Fruit fly (Drosophila melanogaster): ENCODE results near the gene msl-1.

Gene msl-1

dm6 chr2L:18665952-18666606, 22.5 kb downstream of the msl-1 start (continued):
- TF ChIP-seq Hr38 (GFP tag; optimal IDR thresholded peaks at IDR 0.05), result no peak
- no peak for TF ChIP-seq Gug (GFP tag; IDR thresholded peaks at IDR 0.05)
- TF ChIP-seq CG6808 (GFP tag; optimal IDR thresholded peaks at IDR 0.05), result no peak
- TF ChIP-seq salr (GFP tag; optimal IDR thresholded peaks at IDR 0.05), result peak in 1 of 2 experiments; percentile 45
- no peak for TF ChIP-seq dsx (GFP tag; optimal IDR thresholded peaks at IDR 0.05; ENCODE audit: poor library complexity, severe bottlenecking)
- no peak for TF ChIP-seq CG3032 (tag; optimal IDR thresholded peaks at IDR 0.05)
- no peak for TF ChIP-seq CG1621 (tag; optimal IDR thresholded peaks at IDR 0.05)
- TF ChIP-seq CG6163 (GFP tag; IDR thresholded peaks at IDR 0.05), result no peak
- no peak for TF ChIP-seq net (GFP tag; optimal IDR thresholded peaks at IDR 0.05)
- TF ChIP-seq CG8319 (GFP tag; optimal IDR thresholded peaks at IDR 0.05), result no peak
- TF ChIP-seq svp (GFP tag), result peak; percentile 41
- peak; percentile 68 for TF ChIP-seq cyc (GFP tag; optimal IDR thresholded peaks at IDR 0.05)
- TF ChIP-seq dac (GFP tag; optimal IDR thresholded peaks at IDR 0.05), result no peak
- TF ChIP-seq acj6 (GFP tag; optimal IDR thresholded peaks at IDR 0.05), result no peak

DNA sequence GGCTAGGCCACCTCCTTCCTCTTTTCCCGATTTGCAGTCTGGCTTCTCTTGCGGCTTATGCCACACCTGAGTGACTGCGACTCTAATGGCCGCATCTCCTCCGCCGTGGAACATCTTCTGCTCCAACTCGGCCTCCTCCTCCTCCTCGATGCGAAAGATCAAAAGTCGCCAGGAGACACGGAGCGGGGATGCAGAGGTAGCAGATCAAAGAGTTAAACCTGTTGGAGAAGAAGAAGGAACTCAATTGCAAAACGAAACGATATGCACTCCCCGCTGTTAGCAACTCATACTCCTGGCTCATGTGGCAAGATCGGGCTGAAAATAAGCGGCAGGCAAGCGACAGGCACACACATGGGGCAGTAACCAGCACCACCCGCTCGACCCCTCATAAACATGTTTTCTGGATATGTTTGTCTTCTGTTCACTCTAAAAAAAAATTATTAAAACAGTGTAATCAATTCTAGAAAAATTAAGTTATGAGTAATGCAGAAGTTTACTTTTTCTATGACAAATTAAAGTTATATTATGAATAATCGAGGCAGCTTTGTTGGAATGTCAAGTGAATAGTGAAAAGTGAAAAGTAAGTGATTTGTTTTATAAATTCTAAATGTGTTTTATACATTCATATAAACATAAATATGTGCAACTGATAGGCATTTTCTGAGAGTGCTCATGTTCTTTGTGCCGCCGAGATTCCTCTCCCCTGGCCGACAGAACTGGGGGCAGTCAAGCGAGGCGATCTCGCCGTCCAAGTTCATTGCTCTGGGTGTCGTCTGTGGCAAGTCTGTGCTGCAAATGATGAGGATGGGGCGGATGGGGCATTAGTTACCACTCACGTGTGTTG, 23.7 kb downstream of the msl-1 start:
- TF ChIP-seq Sox15 (GFP tag; optimal IDR thresholded peaks at IDR 0.05) (peak; percentile 23), CG8632 (GFP tag; optimal IDR thresholded peaks at IDR 0.05) (peak; percentile 62), Lpt (GFP tag; optimal IDR thresholded peaks at IDR 0.05) (peak; percentile 76), CG10669 (GFP tag; optimal IDR thresholded peaks at IDR 0.05) (peak; percentile 81), vri (GFP tag; optimal IDR thresholded peaks at IDR 0.05) (peak; percentile 55), CG3032 (tag; optimal IDR thresholded peaks at IDR 0.05) (peak; percentile 89), CG6808 (GFP tag; optimal IDR thresholded peaks at IDR 0.05) (peak; percentile 88), CG31627 (GFP tag; optimal IDR thresholded peaks at IDR 0.05) (peak; percentile 80), Eip75B (GFP tag; optimal IDR thresholded peaks at IDR 0.05) (peak; percentile 86), CG3919 (GFP tag; optimal IDR thresholded peaks at IDR 0.05) (peak; percentile 73), CG8319 (GFP tag; optimal IDR thresholded peaks at IDR 0.05) (peak; percentile 23), acj6 (GFP tag; optimal IDR thresholded peaks at IDR 0.05) (peak; percentile 79), CG10631 (GFP tag; optimal IDR thresholded peaks at IDR 0.05) (peak; percentile 82), CG6163 (GFP tag; IDR thresholded peaks at IDR 0.05) (peak; percentile 47), Ets96B (tag; optimal IDR thresholded peaks at IDR 0.05) (peak; percentile 87), fd59A (GFP tag; optimal IDR thresholded peaks at IDR 0.05) (peak; percentile 77), Blimp-1 (GFP tag; optimal IDR thresholded peaks at IDR 0.05) (peak; percentile 65), CG8119 (GFP tag; IDR thresholded peaks at IDR 0.05) (peak; percentile 70), spab (GFP tag; optimal IDR thresholded peaks at IDR 0.05) (peak; percentile 83), Sox102F (GFP tag; optimal IDR thresholded peaks at IDR 0.05) (peak; percentile 78), CG7368 (GFP tag; optimal IDR thresholded peaks at IDR 0.05) (peak; percentile 40), Hr39 (GFP tag; optimal IDR thresholded peaks at IDR 0.05) (peak; percentile 70), topi (GFP tag; optimal IDR thresholded peaks at IDR 0.05) (peak; percentile 87), CG4318 (GFP tag; optimal IDR thresholded peaks at IDR 0.05) (peak; percentile 44), CG11294 (GFP tag; IDR thresholded peaks at IDR 0.05) (no peak), salr (GFP tag; optimal IDR thresholded peaks at IDR 0.05) (peak; percentile 53 to 79), pdm3 (GFP tag; optimal IDR thresholded peaks at IDR 0.05) (peak; percentile 76), Eip78C (GFP tag) (peak; percentile 95), Sox14 (GFP tag; optimal IDR thresholded peaks at IDR 0.05) (peak; percentile 89), OdsH (GFP tag; optimal IDR thresholded peaks at IDR 0.05) (peak; percentile 81), dac (GFP tag; optimal IDR thresholded peaks at IDR 0.05) (peak; percentile 5), CG11762 (GFP tag; optimal IDR thresholded peaks at IDR 0.05; ENCODE audit: insufficient read depth) (peak; percentile 63), CG11902 (GFP tag; optimal IDR thresholded peaks at IDR 0.05) (no peak), fd85E (GFP tag; optimal IDR thresholded peaks at IDR 0.05) (no peak), CG6276 (GFP tag; optimal IDR thresholded peaks at IDR 0.05) (peak; percentile 72), CG6854 (GFP tag; optimal IDR thresholded peaks at IDR 0.05) (peak; percentile 13), Met (GFP tag; optimal IDR thresholded peaks at IDR 0.05) (peak; percentile 93), cyc (GFP tag; optimal IDR thresholded peaks at IDR 0.05) (peak; percentile 78), Hr38 (GFP tag; optimal IDR thresholded peaks at IDR 0.05) (no peak), net (GFP tag; optimal IDR thresholded peaks at IDR 0.05) (peak; percentile 72), CG32006 (GFP tag; optimal IDR thresholded peaks at IDR 0.05) (peak; percentile 81), Ets21C (GFP tag; optimal IDR thresholded peaks at IDR 0.05) (peak; percentile 72)

All from whole organism, prepupa.